Worm (Caenorhabditis elegans): ENCODE data around the gene R12B2.2.

The R12B2.2 gene

ce11 chrIII:5814799-5815198 is 8.0 kb downstream of the R12B2.2 start, which contains the start of gene R12B2.7:
R12B2.7 (plus strand) TSS chrIII:5815045.
- no peak for TF ChIP-seq unc-62 (GFP tag; optimal IDR thresholded peaks at IDR 0.05 in 1 of 2)
- TF ChIP-seq unc-62 (tag; optimal IDR thresholded peaks at IDR 0.05) = no peak
- TF ChIP-seq T26A8.4 (GFP tag; IDR thresholded peaks at IDR 0.05) = 0 out of 2 replicates have a peak, but pooled peaks have one; percentile 17
- TF ChIP-seq dmd-6 (GFP tag; IDR thresholded peaks at IDR 0.05) = peak; percentile 21; the same call in 1 of the 2 replicates
- peak; percentile 45 for TF ChIP-seq nhr-28 (tag; optimal IDR thresholded peaks at IDR 0.05)
- TF ChIP-seq R02D3.7 (tag; optimal IDR thresholded peaks at IDR 0.05) = no peak
- peak; percentile 76 for TF ChIP-seq hlh-11 (tag; optimal IDR thresholded peaks at IDR 0.05)
- peak; percentile 30 for TF ChIP-seq mxl-3 (GFP tag; optimal IDR thresholded peaks at IDR 0.05)
- TF ChIP-seq ceh-20 (GFP tag; IDR thresholded peaks at IDR 0.05) = peak; percentile 56; the same call in 1 of the 2 replicates
- no peak for TF ChIP-seq dmd-8 (GFP tag; IDR thresholded peaks at IDR 0.05)
- peak; percentile 43 for TF ChIP-seq mes-2 (tag; optimal IDR thresholded peaks at IDR 0.05; ENCODE audit: poor library complexity, severe bottlenecking)
- no peak for TF ChIP-seq daf-16 (GFP tag; optimal IDR thresholded peaks at IDR 0.05)
- TF ChIP-seq daf-16 (tag; optimal IDR thresholded peaks at IDR 0.05) = peak; percentile 18
- TF ChIP-seq php-3 (GFP tag; IDR thresholded peaks at IDR 0.05) = no peak
- TF ChIP-seq zfp-3 (GFP tag; conservative IDR thresholded peaks at IDR 0.05) = no peak

- no peak for TF ChIP-seq dve-1 (tag; optimal IDR thresholded peaks at IDR 0.05; ENCODE audit: insufficient read depth)
- no peak for TF ChIP-seq snpc-1.2 (GFP tag; IDR thresholded peaks at IDR 0.05)
- TF ChIP-seq F37D6.2 (tag; optimal IDR thresholded peaks at IDR 0.05) = no peak
- TF ChIP-seq snpc-4 (tag; optimal IDR thresholded peaks at IDR 0.05) = no peak
- TF ChIP-seq ztf-11 (tag; optimal IDR thresholded peaks at IDR 0.05) = no peak
- no peak for TF ChIP-seq ama-1 (optimal IDR thresholded peaks at IDR 0.05)
- TF ChIP-seq pha-4 (GFP tag; IDR thresholded peaks at IDR 0.05) = no peak
- TF ChIP-seq pha-4 (tag; optimal IDR thresholded peaks at IDR 0.05) = no peak
- no peak for TF ChIP-seq duxl-1 (tag; optimal IDR thresholded peaks at IDR 0.05; ENCODE audit: poor library complexity)
- no peak for TF ChIP-seq ceh-28 (tag; optimal IDR thresholded peaks at IDR 0.05)
- no peak for TF ChIP-seq egl-27 (tag; optimal IDR thresholded peaks at IDR 0.05)
- TF ChIP-seq lin-1 (GFP tag; IDR thresholded peaks at IDR 0.05) = no peak
- no peak for TF ChIP-seq nhr-25 (tag; optimal IDR thresholded peaks at IDR 0.05; ENCODE audit: borderline replicate concordance, insufficient read depth)
- no peak for TF ChIP-seq rbr-2 (tag; optimal IDR thresholded peaks at IDR 0.05)
- no peak for TF ChIP-seq dpl-1 (GFP tag; optimal IDR thresholded peaks at IDR 0.05)
- no peak for TF ChIP-seq mdl-1 (tag; optimal IDR thresholded peaks at IDR 0.05)
- no peak for TF ChIP-seq madf-5 (GFP tag; IDR thresholded peaks at IDR 0.05)
- no peak for TF ChIP-seq ZK337.2 (GFP tag; IDR thresholded peaks at IDR 0.05)
- no peak for TF ChIP-seq T26A8.4 (GFP tag; IDR thresholded peaks at IDR 0.05)
- no peak for TF ChIP-seq ceh-32 (tag; optimal IDR thresholded peaks at IDR 0.05; ENCODE audit: poor library complexity)
- TF ChIP-seq R02D3.7 (tag; optimal IDR thresholded peaks at IDR 0.05) = no peak
Observed at ce11 chrIII:5815932-5816331, 9.1 kb downstream of the R12B2.2 start, which contains the start of gene sma-4. sma-4 (plus strand) TSS chrIII:5816232.

DNA sequence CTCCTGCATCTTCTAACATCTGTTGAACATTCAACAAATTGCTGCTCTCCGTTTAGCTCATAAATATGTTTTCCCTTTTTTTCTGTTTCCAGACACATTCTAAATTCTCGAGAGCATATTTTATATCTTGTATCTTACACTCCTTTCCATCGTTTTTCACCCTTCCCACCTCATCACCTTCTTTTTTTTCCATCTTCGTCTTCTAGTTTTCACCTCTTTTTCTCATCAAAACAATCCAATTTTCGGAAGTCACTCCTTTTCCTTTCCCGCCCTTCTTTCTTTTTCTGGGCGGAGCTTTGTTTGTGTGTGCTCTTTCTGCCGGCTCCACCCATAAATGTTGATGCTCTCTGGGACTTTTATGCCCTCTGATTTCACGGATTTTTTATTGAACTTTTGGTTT is 16.0 kb downstream of the R12B2.2 start:
- TF ChIP-seq egl-43 (GFP tag; IDR thresholded peaks at IDR 0.05) (no peak), Y105C5A.15 (GFP tag; IDR thresholded peaks at IDR 0.05) (no peak), ztf-7 (tag; optimal IDR thresholded peaks at IDR 0.05) (no peak), F44E2.7 (GFP tag; IDR thresholded peaks at IDR 0.05) (no peak), unc-39 (tag; optimal IDR thresholded peaks at IDR 0.05) (no peak), nhr-25 (tag; optimal IDR thresholded peaks at IDR 0.05; ENCODE audit: borderline replicate concordance, insufficient read depth) (no peak), mxl-2 (GFP tag; conservative IDR thresholded peaks at IDR 0.05) (no peak), nhr-42 (GFP tag; IDR thresholded peaks at IDR 0.05) (no peak), nhr-11 (tag; optimal IDR thresholded peaks at IDR 0.05) (no peak), lin-38 (GFP tag; IDR thresholded peaks at IDR 0.05) (no peak), php-3 (GFP tag; IDR thresholded peaks at IDR 0.05) (no peak), dmd-6 (GFP tag; IDR thresholded peaks at IDR 0.05) (no peak), dpl-1 (GFP tag; optimal IDR thresholded peaks at IDR 0.05) (no peak), nhr-237 (tag; optimal IDR thresholded peaks at IDR 0.05) (no peak), ceh-28 (tag; optimal IDR thresholded peaks at IDR 0.05) (no peak)

Data from whole organism, L4 larva.